Fruit fly (Drosophila melanogaster) whole organism, wandering third instar larva: ENCODE results near the gene CG9098.

ENCODE experiments used
- Abd-B ChIP-seq: fragments of >200 bp; optimal IDR thresholded peaks from 2 replicates; lab custom pipeline; 2017; ENCODE audit warnings: missing biosample characterization, missing genetic modification characterization
- CG32264 ChIP-seq: fragments of 200-800 bp; sonication (Bioruptor generic); optimal IDR thresholded peaks from 2 replicates; lab custom pipeline; 2016; ENCODE audit warnings: missing biosample characterization, missing genetic modification characterization
- CrebA ChIP-seq: fragments of 200-800 bp; sonication (Bioruptor generic); optimal IDR thresholded peaks from 2 replicates; lab custom pipeline; 2016; ENCODE audit warnings: missing biosample characterization, mild to moderate bottlenecking, missing genetic modification characterization, borderline replicate concordance
- GATAd ChIP-seq: sonication (Bioruptor generic); optimal IDR thresholded peaks from 2 replicates; lab custom pipeline; 2016; ENCODE audit warnings: missing biosample characterization, missing genetic modification characterization
- HLH106 ChIP-seq: fragments of 200-800 bp; optimal IDR thresholded peaks from 3 replicates; lab custom pipeline; 2019; ENCODE audit warnings: missing biosample characterization, mild to moderate bottlenecking, missing genetic modification characterization, moderate library complexity
- Hnf4 ChIP-seq: fragments of 200-800 bp; sonication (Bioruptor generic); optimal IDR thresholded peaks from 2 replicates; lab custom pipeline; 2016; ENCODE audit warnings: missing biosample characterization, mild to moderate bottlenecking, missing genetic modification characterization
- Hr78 ChIP-seq: fragments of >200 bp; optimal IDR thresholded peaks from 2 replicates; lab custom pipeline; 2017; ENCODE audit warnings: missing biosample characterization, missing genetic modification characterization
- Hr83 ChIP-seq: fragments of 200-300 bp; sonication (Bioruptor generic); optimal IDR thresholded peaks from 2 replicates; lab custom pipeline; 2016; ENCODE audit warnings: missing biosample characterization, mild to moderate bottlenecking, missing genetic modification characterization, moderate library complexity; ENCODE audit not compliant: poor library complexity, severe bottlenecking
- Jra ChIP-seq: sonication (Bioruptor generic); optimal IDR thresholded peaks from 2 replicates; lab custom pipeline; 2016; ENCODE audit warnings: missing biosample characterization, missing genetic modification characterization
- N ChIP-seq: fragments of >200 bp; optimal IDR thresholded peaks from 2 replicates; lab custom pipeline; 2018; ENCODE audit warnings: missing biosample characterization, missing external identifiers, missing genetic modification characterization
- OdsH ChIP-seq: fragments of 200-800 bp; sonication (Bioruptor generic); optimal IDR thresholded peaks from 2 replicates; lab custom pipeline; 2016; ENCODE audit warnings: missing biosample characterization, mild to moderate bottlenecking, missing genetic modification characterization
- Rel ChIP-seq, 2 experiments: fragments of 200-800 bp; sonication (Bioruptor generic) in 1 of 2; optimal IDR thresholded peaks; 2 replicates in 1 of 2; 3 replicates in 1 of 2; lab custom pipeline; 2016 to 2019; ENCODE audit warnings: mild to moderate bottlenecking in 2 of 2, missing biosample characterization in 2 of 2, missing genetic modification characterization in 2 of 2, moderate library complexity in 1 of 2
- Sp1 ChIP-seq: fragments of 200-800 bp; sonication (Bioruptor generic); optimal IDR thresholded peaks from 3 replicates; lab custom pipeline; 2019; ENCODE audit warnings: missing biosample characterization, mild to moderate bottlenecking, missing genetic modification characterization, moderate library complexity
- Vsx2 ChIP-seq: fragments of 200-300, 225-300 bp; sonication (Bioruptor generic); optimal IDR thresholded peaks from 2 replicates; lab custom pipeline; 2018; ENCODE audit warnings: missing biosample characterization, missing genetic modification characterization; ENCODE audit not compliant: partially characterized antibody
- br ChIP-seq: fragments of 200-800 bp; sonication (Bioruptor generic); optimal IDR thresholded peaks from 2 replicates; lab custom pipeline; 2016; ENCODE audit warnings: missing biosample characterization, missing genetic modification characterization
- brk ChIP-seq: fragments of 200-800 bp; sonication (Bioruptor generic); optimal IDR thresholded peaks from 2 replicates; lab custom pipeline; 2016; ENCODE audit warnings: missing biosample characterization, mild to moderate bottlenecking, missing genetic modification characterization
- dmrt93B ChIP-seq: fragments of 200-800 bp; sonication (Bioruptor generic); optimal IDR thresholded peaks from 2 replicates; lab custom pipeline; 2018; ENCODE audit warnings: missing biosample characterization, mild to moderate bottlenecking, missing genetic modification characterization
- dsf ChIP-seq: sonication (Bioruptor generic); optimal IDR thresholded peaks from 2 replicates; lab custom pipeline; 2016; ENCODE audit warnings: missing biosample characterization, missing genetic modification characterization, borderline replicate concordance
- ey ChIP-seq: fragments of 200-800 bp; sonication (Bioruptor generic); optimal IDR thresholded peaks from 2 replicates; lab custom pipeline; 2016; ENCODE audit warnings: missing biosample characterization, missing genetic modification characterization
- foxo ChIP-seq, 2 experiments: fragments of 200-800 bp; sonication (Bioruptor generic); optimal IDR thresholded peaks; 2 replicates in 1 of 2; 3 replicates in 1 of 2; lab custom pipeline; 2016 to 2017; ENCODE audit warnings: missing biosample characterization in 2 of 2, missing genetic modification characterization in 2 of 2
- fru ChIP-seq: fragments of 200-800 bp; sonication (Bioruptor generic); optimal IDR thresholded peaks from 3 replicates; lab custom pipeline; 2016; ENCODE audit warnings: missing biosample characterization, mild to moderate bottlenecking, missing genetic modification characterization
- h ChIP-seq: fragments of 200-800 bp; sonication (Bioruptor generic); optimal IDR thresholded peaks from 3 replicates; lab custom pipeline; 2016; ENCODE audit warnings: missing biosample characterization, mild to moderate bottlenecking, missing genetic modification characterization
- jim ChIP-seq: fragments of 175-275, 200-325 bp; sonication (Bioruptor generic); optimal IDR thresholded peaks from 2 replicates; lab custom pipeline; 2016; ENCODE audit warnings: missing biosample characterization, mild to moderate bottlenecking, missing genetic modification characterization
- pan ChIP-seq: fragments of >200 bp; optimal IDR thresholded peaks from 2 replicates; lab custom pipeline; 2017
- psq ChIP-seq: fragments of 200-800 bp; sonication (Bioruptor generic); optimal IDR thresholded peaks from 3 replicates; lab custom pipeline; 2017; ENCODE audit warnings: missing biosample characterization, mild to moderate bottlenecking, missing genetic modification characterization, moderate library complexity
- rgr ChIP-seq: fragments of 200-800 bp; sonication (Bioruptor generic); optimal IDR thresholded peaks from 3 replicates; lab custom pipeline; 2016; ENCODE audit warnings: missing biosample characterization, mild to moderate bottlenecking, missing genetic modification characterization
- sv ChIP-seq: fragments of 200-800 bp; sonication (Bioruptor generic); optimal IDR thresholded peaks from 3 replicates; lab custom pipeline; 2016; ENCODE audit warnings: missing biosample characterization, missing genetic modification characterization
- woc ChIP-seq: sonication (Bioruptor generic); optimal IDR thresholded peaks from 2 replicates; lab custom pipeline; 2016; ENCODE audit warnings: missing biosample characterization, mild to moderate bottlenecking, missing genetic modification characterization

Gene CG9098

DNA sequence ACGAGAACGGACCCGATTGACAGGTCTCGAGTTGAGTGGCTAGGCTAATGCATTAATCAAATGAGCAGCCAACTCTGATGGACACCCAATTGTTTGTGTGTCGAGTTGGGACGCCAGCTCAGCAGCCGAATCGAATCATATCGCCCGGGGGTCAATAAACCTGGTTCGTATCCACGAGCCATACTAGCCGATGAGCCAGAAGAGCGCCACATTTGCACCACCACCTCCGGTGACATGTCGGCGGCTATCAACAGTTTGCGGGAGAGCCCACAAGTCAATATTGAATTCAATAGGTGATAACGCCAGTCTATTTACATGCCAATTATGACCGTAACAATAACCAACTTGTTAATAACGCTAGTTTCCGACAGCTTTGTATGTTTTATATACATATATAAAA, 38.0 kb downstream of the CG9098 start:
- TF ChIP-seq N (GFP tag; lab: Kevin White, UChicago) = no peak
- TF ChIP-seq Rel (GFP tag; optimal IDR thresholded peaks at IDR 0.05; lab: Kevin White, UChicago) = no peak
- peak; percentile 80 for TF ChIP-seq Rel (tag; optimal IDR thresholded peaks at IDR 0.05; lab: Kevin White, UChicago)
- TF ChIP-seq Sp1 (GFP tag; lab: Kevin White, UChicago) = no peak
- no peak for TF ChIP-seq woc (GFP tag; lab: Kevin White, UChicago)
- TF ChIP-seq foxo (GFP tag; optimal IDR thresholded peaks at IDR 0.05; lab: Kevin White, UChicago) = no peak
- peak; percentile 23 for TF ChIP-seq OdsH (GFP tag; lab: Kevin White, UChicago)
- peak; percentile 20 for TF ChIP-seq brk (GFP tag; lab: Kevin White, UChicago)

dm6 chr2L:5972588-5973236, 39.4 kb downstream of the CG9098 start:
- TF ChIP-seq CG32264 (no peak), Hr83 (GFP tag; lab: Kevin White, UChicago) (no peak), woc (GFP tag; lab: Kevin White, UChicago) (no peak), Rel (GFP tag; optimal IDR thresholded peaks at IDR 0.05; lab: Kevin White, UChicago) (no peak), Rel (tag; optimal IDR thresholded peaks at IDR 0.05; lab: Kevin White, UChicago) (no peak), jim (no peak), Abd-B (GFP tag; lab: Kevin White, UChicago) (no peak), Vsx2 (GFP tag; lab: Kevin White, UChicago) (no peak), pan (lab: Kevin White, UChicago) (no peak)

dm6 chr2L:5972005-5972404, 40.1 kb downstream of the CG9098 start:
- TF ChIP-seq rgr (peak; percentile 68), Hr78 (GFP tag; lab: Kevin White, UChicago) (no peak), brk (GFP tag; lab: Kevin White, UChicago) (no peak), CG32264 (peak; percentile 46), br (GFP tag; lab: Kevin White, UChicago) (peak; percentile 73), dsf (GFP tag; lab: Kevin White, UChicago) (peak; percentile 31), CrebA (GFP tag; lab: Kevin White, UChicago) (peak; percentile 54), Sp1 (GFP tag; lab: Kevin White, UChicago) (peak; percentile 59), sv (GFP tag; lab: Kevin White, UChicago) (peak; percentile 9), dmrt93B (peak; percentile 17), h (GFP tag; lab: Kevin White, UChicago) (peak; percentile 80), foxo (GFP tag; optimal IDR thresholded peaks at IDR 0.05; lab: Kevin White, UChicago) (no peak), psq (GFP tag; lab: Kevin White, UChicago) (peak; percentile 58), GATAd (GFP tag; lab: Kevin White, UChicago) (no peak), fru (GFP tag; lab: Kevin White, UChicago) (peak; percentile 61), jim (no peak), ey (GFP tag; lab: Kevin White, UChicago) (peak; percentile 67), Jra (GFP tag; lab: Kevin White, UChicago) (peak; percentile 39), woc (GFP tag; lab: Kevin White, UChicago) (peak; percentile 62), HLH106 (peak; percentile 60), OdsH (GFP tag; lab: Kevin White, UChicago) (peak; percentile 65), Hnf4 (GFP tag; lab: Kevin White, UChicago) (peak; percentile 60)
- TF ChIP-seq, all 38 proteins: peak for 17

DNA sequence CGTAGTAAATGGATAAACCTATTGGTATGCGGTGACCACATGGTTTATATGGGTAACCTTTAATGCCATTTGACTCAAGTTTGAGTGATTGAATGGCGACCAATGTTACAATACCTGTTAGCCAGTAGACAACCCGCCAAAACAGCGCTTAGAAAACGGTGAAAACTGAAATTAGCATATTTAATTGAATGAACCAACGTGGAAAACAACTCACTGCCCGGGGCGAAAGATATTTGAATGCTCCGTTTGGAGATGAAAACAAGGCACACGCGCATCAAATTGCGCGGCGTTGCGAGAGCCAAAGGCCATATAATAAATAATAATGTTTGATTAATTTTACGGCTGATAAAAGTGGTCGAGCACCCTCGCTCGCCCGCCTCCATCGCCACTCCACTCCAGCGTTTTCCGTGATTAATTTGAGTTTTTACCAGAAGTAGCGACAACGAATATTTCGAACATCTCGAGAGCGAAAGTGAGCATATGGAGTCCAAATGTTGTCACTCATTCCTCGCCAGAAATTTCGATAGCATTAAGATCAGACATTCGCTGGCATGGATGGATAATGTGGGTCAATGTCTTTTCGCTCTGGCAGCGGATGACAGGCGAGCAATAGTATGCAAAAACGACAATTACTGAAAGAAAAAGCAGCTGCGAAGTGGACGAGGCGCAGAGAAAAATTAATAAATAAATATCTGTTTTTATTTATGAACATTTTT, 40.9 kb downstream of the CG9098 start:
- TF ChIP-seq Rel (GFP tag; optimal IDR thresholded peaks at IDR 0.05; lab: Kevin White, UChicago) (no peak), Rel (tag; optimal IDR thresholded peaks at IDR 0.05; lab: Kevin White, UChicago) (peak; percentile 33), fru (GFP tag; lab: Kevin White, UChicago) (no peak), h (GFP tag; lab: Kevin White, UChicago) (peak; percentile 39), brk (GFP tag; lab: Kevin White, UChicago) (peak; percentile 51), Vsx2 (GFP tag; lab: Kevin White, UChicago) (no peak)
